Worm (Caenorhabditis elegans): Measurements from ENCODE around the gene lsm-3.

ce11 chrIV:13393246-13393716 is 6.3 kb downstream of the lsm-3 start:
- TF ChIP-seq him-1 (tag; optimal IDR thresholded peaks at IDR 0.05) (no peak), W03F9.2 (tag; optimal IDR thresholded peaks at IDR 0.05) (peak; percentile 21), dao-5 (tag; optimal IDR thresholded peaks at IDR 0.05) (no peak)

Data from whole organism, L4/young adult.